Worm (Caenorhabditis elegans) whole organism, late embryonic: Measurements from ENCODE around the gene C15H9.2.

Experiments used
- Y22D7AL.16 ChIP-seq: sonication (generic microtip); optimal IDR thresholded peaks from 2 replicates; lab custom pipeline; 2016; ENCODE audit warnings: missing genetic modification characterization, missing compliant biosample characterization
- ama-1 ChIP-seq: fragments of 150-350 bp; optimal IDR thresholded peaks from 2 replicates; lab custom pipeline; 2014
- ceh-24 ChIP-seq: sonication (generic microtip); optimal IDR thresholded peaks from 2 replicates; lab custom pipeline; 2016; ENCODE audit warnings: mild to moderate bottlenecking, missing genetic modification characterization, missing compliant biosample characterization
- nhr-11 ChIP-seq: fragments of 150-350 bp; optimal IDR thresholded peaks from 2 replicates; lab custom pipeline; 2014; ENCODE audit warnings: missing biosample characterization, missing genetic modification characterization
- pat-9 ChIP-seq: fragments of 200-800 bp; sonication (Bioruptor generic); optimal IDR thresholded peaks from 2 replicates; lab custom pipeline; 2018; ENCODE audit warnings: mild to moderate bottlenecking, missing genetic modification characterization, moderate library complexity, missing compliant biosample characterization
- pha-4 ChIP-seq: fragments of 150-350 bp; optimal IDR thresholded peaks from 2 replicates; lab custom pipeline; 2018; ENCODE audit warnings: missing biosample characterization, missing genetic modification reagents, missing genetic modification characterization

- TF ChIP-seq Y22D7AL.16 = no peak
- TF ChIP-seq ceh-24 (tag; lab: Kevin White, UChicago) = no peak
- no peak for TF ChIP-seq pat-9
- no peak for TF ChIP-seq nhr-11 (tag; lab: Kevin White, UChicago)
- no peak for TF ChIP-seq pha-4
- no peak for TF ChIP-seq ama-1
Measured at ce11 chrX:6134423-6134822, 16.1 kb downstream of the C15H9.2 start.
